Fruit fly (Drosophila melanogaster) whole organism, embryonic: ENCODE results near the gene CG8369.
A peak's percentile ranks its signal among the peaks of the same experiment; 100 is the strongest.

ENCODE experiments used
- Aef1 ChIP-seq: fragments of 200-800 bp; sonication (Bioruptor generic); IDR thresholded peaks from 3 replicates; pipeline ENCODE4 v1.3.6; 2022; ENCODE audit warnings: missing biosample characterization, missing genetic modification characterization
- Atf-2 ChIP-seq: fragments of 200-800 bp; sonication (Bioruptor generic); optimal IDR thresholded peaks from 2 replicates; lab custom pipeline; 2016; ENCODE audit warnings: missing biosample characterization, missing genetic modification characterization
- B-H2 ChIP-seq: fragments of 200-800 bp; sonication (Bioruptor generic); optimal IDR thresholded peaks from 2 replicates; lab custom pipeline; 2018; ENCODE audit warnings: missing biosample characterization, mild to moderate bottlenecking, missing genetic modification characterization
- CG10462 ChIP-seq: fragments of 200-800 bp; sonication (Bioruptor generic); optimal IDR thresholded peaks from 2 replicates; lab custom pipeline; 2016; ENCODE audit warnings: missing biosample characterization, missing genetic modification characterization
- CG11456 ChIP-seq: fragments of 200-800 bp; sonication (Bioruptor generic); IDR thresholded peaks from 3 replicates; pipeline ENCODE4 v1.3.6; 2022; ENCODE audit warnings: missing biosample characterization, missing genetic modification characterization
- CG11504 ChIP-seq: fragments of 200-800 bp; sonication (Bioruptor generic); optimal IDR thresholded peaks from 3 replicates; lab custom pipeline; 2019; ENCODE audit warnings: missing biosample characterization, mild to moderate bottlenecking, missing genetic modification characterization, moderate library complexity
- CG12219 ChIP-seq: fragments of 200-800 bp; sonication (Bioruptor generic); optimal IDR thresholded peaks from 3 replicates; lab custom pipeline; 2018; ENCODE audit warnings: missing biosample characterization, mild to moderate bottlenecking, missing genetic modification characterization
- CG1233 ChIP-seq: fragments of 200-800 bp; sonication (Bioruptor generic); optimal IDR thresholded peaks from 4 replicates; lab custom pipeline; 2018; ENCODE audit warnings: missing biosample characterization, mild to moderate bottlenecking, missing genetic modification characterization
- CG14014 ChIP-seq: fragments of 200-800 bp; sonication (Bioruptor generic); IDR thresholded peaks from 2 replicates; pipeline ENCODE4 v1.3.6; 2022; ENCODE audit warnings: missing biosample characterization, missing genetic modification characterization
- CG14050 ChIP-seq: fragments of 200-800 bp; sonication (Bioruptor generic); IDR thresholded peaks from 3 replicates; pipeline ENCODE4 v1.3.6; 2022; ENCODE audit warnings: missing biosample characterization, missing genetic modification characterization
- CG1603 ChIP-seq: fragments of 200-800 bp; sonication (Bioruptor generic); optimal IDR thresholded peaks from 2 replicates; lab custom pipeline; 2019; ENCODE audit warnings: missing biosample characterization, mild to moderate bottlenecking, missing genetic modification characterization, moderate library complexity
- CG17385 ChIP-seq: fragments of 200-800 bp; sonication (Bioruptor generic); optimal IDR thresholded peaks from 3 replicates; lab custom pipeline; 2018; ENCODE audit warnings: missing biosample characterization, mild to moderate bottlenecking, missing genetic modification characterization
- CG18619 ChIP-seq: fragments of 200-800 bp; sonication (Bioruptor generic); optimal IDR thresholded peaks from 3 replicates; lab custom pipeline; 2017; ENCODE audit warnings: missing biosample characterization, mild to moderate bottlenecking, missing genetic modification characterization
- CG3847 ChIP-seq: fragments of 200-800 bp; sonication (Bioruptor generic); IDR thresholded peaks from 2 replicates; pipeline ENCODE4 v1.3.6; 2022; ENCODE audit warnings: missing biosample characterization, missing genetic modification characterization
- CG4328 ChIP-seq: fragments of 200-800 bp; sonication (Bioruptor generic); optimal IDR thresholded peaks from 3 replicates; lab custom pipeline; 2017; ENCODE audit warnings: missing biosample characterization, missing genetic modification reagents, missing genetic modification characterization
- CG4730 ChIP-seq: fragments of 200-800 bp; sonication (Bioruptor generic); IDR thresholded peaks from 2 replicates; pipeline ENCODE4 v1.3.6; 2022; ENCODE audit warnings: missing biosample characterization, missing genetic modification characterization
- CG4854 ChIP-seq: fragments of 200-800 bp; sonication (Bioruptor generic); optimal IDR thresholded peaks from 2 replicates; lab custom pipeline; 2016; ENCODE audit warnings: missing biosample characterization, missing genetic modification characterization, inconsistent platforms
- CG6791 ChIP-seq: fragments of 200-800 bp; sonication (Bioruptor generic); IDR thresholded peaks from 3 replicates; pipeline ENCODE4 v1.3.6; 2022; ENCODE audit warnings: missing biosample characterization, missing genetic modification characterization; ENCODE audit not compliant: partially characterized antibody
- CG7963 ChIP-seq: fragments of 200-800 bp; sonication (Bioruptor generic); IDR thresholded peaks from 3 replicates; pipeline ENCODE4 v1.3.6; 2022; ENCODE audit warnings: missing biosample characterization, missing genetic modification characterization; ENCODE audit not compliant: partially characterized antibody
- CG8089 ChIP-seq: fragments of 200-800 bp; sonication (Bioruptor generic); optimal IDR thresholded peaks from 3 replicates; lab custom pipeline; 2016; ENCODE audit warnings: missing biosample characterization, missing genetic modification characterization
- CG8944 ChIP-seq: fragments of 200-800 bp; sonication (Bioruptor generic); optimal IDR thresholded peaks from 3 replicates; lab custom pipeline; 2016; ENCODE audit warnings: missing biosample characterization, missing genetic modification characterization
- CoRest ChIP-seq: fragments of 200-800 bp; sonication (Bioruptor generic); optimal IDR thresholded peaks from 3 replicates; lab custom pipeline; 2018; ENCODE audit warnings: missing biosample characterization, mild to moderate bottlenecking, missing genetic modification characterization, moderate library complexity
- GATAe ChIP-seq: fragments of 200-800 bp; sonication (Bioruptor generic); conservative IDR thresholded peaks from 2 replicates; pipeline ENCODE4 v1.3.6; 2022; ENCODE audit warnings: missing biosample characterization, missing genetic modification characterization
- Gug ChIP-seq: fragments of 200-800 bp; sonication (Bioruptor generic); IDR thresholded peaks from 4 replicates; pipeline ENCODE4 v1.3.6; 2022; ENCODE audit warnings: missing biosample characterization, missing genetic modification characterization
- Hand ChIP-seq: fragments of 200-800 bp; sonication (Bioruptor generic); optimal IDR thresholded peaks from 2 replicates; lab custom pipeline; 2017; ENCODE audit warnings: mild to moderate bottlenecking, missing biosample characterization, missing genetic modification reagents, missing genetic modification characterization
- Hey ChIP-seq: fragments of 200-800 bp; sonication (Bioruptor generic); optimal IDR thresholded peaks from 3 replicates; lab custom pipeline; 2018; ENCODE audit warnings: missing biosample characterization, mild to moderate bottlenecking, missing genetic modification characterization
- NK7.1 ChIP-seq: fragments of 200-800 bp; sonication (Bioruptor generic); optimal IDR thresholded peaks from 3 replicates; lab custom pipeline; 2016; ENCODE audit warnings: missing biosample characterization, missing genetic modification characterization
- Vsx1 ChIP-seq: fragments of 200-800 bp; sonication (Bioruptor generic); optimal IDR thresholded peaks from 2 replicates; lab custom pipeline; 2017; ENCODE audit warnings: missing biosample characterization, mild to moderate bottlenecking, missing genetic modification characterization, missing genetic modification reagents
- cg ChIP-seq: fragments of 200-800 bp; sonication (Bioruptor generic); optimal IDR thresholded peaks from 3 replicates; lab custom pipeline; 2019; ENCODE audit warnings: missing biosample characterization, mild to moderate bottlenecking, missing genetic modification characterization, moderate library complexity
- chinmo ChIP-seq: fragments of 200-800 bp; sonication (Bioruptor generic); IDR thresholded peaks from 4 replicates; pipeline ENCODE4 v1.3.6; 2022; ENCODE audit warnings: missing biosample characterization, missing genetic modification characterization; ENCODE audit not compliant: partially characterized antibody
- crp ChIP-seq, 2 experiments: fragments of 200-800 bp; sonication (Bioruptor generic); optimal IDR thresholded peaks; 2 replicates in 1 of 2; 3 replicates in 1 of 2; lab custom pipeline; 2017; ENCODE audit warnings: missing biosample characterization in 2 of 2, missing genetic modification characterization in 2 of 2, mild to moderate bottlenecking in 1 of 2, moderate library complexity in 1 of 2
- emc ChIP-seq: fragments of 200-800 bp; sonication (Bioruptor generic); optimal IDR thresholded peaks from 2 replicates; lab custom pipeline; 2016; ENCODE audit warnings: missing biosample characterization, missing genetic modification characterization
- esg ChIP-seq: fragments of 200-800 bp; sonication (Bioruptor generic); conservative IDR thresholded peaks from 2 replicates; pipeline ENCODE4 v1.3.6; 2022; ENCODE audit warnings: missing biosample characterization, missing genetic modification characterization
- gsb-n ChIP-seq: fragments of 200-800 bp; sonication (Bioruptor generic); optimal IDR thresholded peaks from 3 replicates; lab custom pipeline; 2018; ENCODE audit warnings: missing biosample characterization, mild to moderate bottlenecking, missing genetic modification characterization
- h ChIP-seq: fragments of >200 bp; optimal IDR thresholded peaks from 2 replicates; lab custom pipeline; 2017
- hth ChIP-seq: fragments of >200 bp; optimal IDR thresholded peaks from 2 replicates; lab custom pipeline; 2017; ENCODE audit warnings: inconsistent platforms
- knrl ChIP-seq: fragments of 200-800 bp; sonication (Bioruptor generic); IDR thresholded peaks from 3 replicates; pipeline ENCODE4 v1.3.6; 2022; ENCODE audit warnings: missing biosample characterization, missing genetic modification characterization; ENCODE audit not compliant: partially characterized antibody
- nerfin-1 ChIP-seq: fragments of 200-800 bp; sonication (Bioruptor generic); optimal IDR thresholded peaks from 3 replicates; lab custom pipeline; 2019; ENCODE audit warnings: missing biosample characterization, mild to moderate bottlenecking, missing genetic modification characterization, moderate library complexity
- org-1 ChIP-seq: fragments of 200-800 bp; sonication (Bioruptor generic); optimal IDR thresholded peaks from 2 replicates; lab custom pipeline; 2017; ENCODE audit warnings: missing biosample characterization, missing genetic modification characterization
- pho ChIP-seq: fragments of 200-800 bp; sonication (Bioruptor generic); optimal IDR thresholded peaks from 2 replicates; lab custom pipeline; 2016; ENCODE audit warnings: missing biosample characterization, missing genetic modification characterization
- prd ChIP-seq, 3 experiments: fragments of >200 bp in 2 of 3; fragments of 200-800 bp in 1 of 3; sonication (Bioruptor generic) in 1 of 3; optimal IDR thresholded peaks in 2 of 3; IDR thresholded peaks in 1 of 3; 2 replicates in 2 of 3; 3 replicates in 1 of 3; pipeline versions ENCODE4 v1.3.6 to Lab custom; 2017 to 2022; ENCODE audit warnings: missing biosample characterization in 1 of 3, missing genetic modification characterization in 1 of 3
- pzg ChIP-seq: fragments of 200-800 bp; sonication (Bioruptor generic); optimal IDR thresholded peaks from 3 replicates; lab custom pipeline; 2018; ENCODE audit warnings: missing biosample characterization, mild to moderate bottlenecking, missing genetic modification characterization, moderate library complexity
- schlank ChIP-seq: fragments of 200-800 bp; sonication (Bioruptor generic); optimal IDR thresholded peaks from 2 replicates; lab custom pipeline; 2018; ENCODE audit warnings: missing biosample characterization, mild to moderate bottlenecking, missing genetic modification characterization
- slbo ChIP-seq: fragments of 200-800 bp; sonication (Bioruptor generic); IDR thresholded peaks from 2 replicates; pipeline ENCODE4 v1.3.6; 2022; ENCODE audit warnings: missing biosample characterization, missing genetic modification characterization
- ssp ChIP-seq: fragments of 200-800 bp; sonication (Bioruptor generic); IDR thresholded peaks from 2 replicates; pipeline ENCODE4 v1.3.6; 2022; ENCODE audit warnings: missing biosample characterization, missing genetic modification characterization
- tx ChIP-seq: fragments of 200-800 bp; sonication (Bioruptor generic); optimal IDR thresholded peaks from 2 replicates; lab custom pipeline; 2016; ENCODE audit warnings: missing biosample characterization, missing genetic modification characterization
- usp ChIP-seq: fragments of >200 bp; optimal IDR thresholded peaks from 2 replicates; lab custom pipeline; 2017; ENCODE audit warnings: missing biosample characterization, missing genetic modification characterization
- wor ChIP-seq: fragments of 200-800 bp; sonication (Bioruptor generic); IDR thresholded peaks from 2 replicates; pipeline ENCODE4 v1.3.6; 2022; ENCODE audit warnings: missing biosample characterization, missing genetic modification characterization

Gene CG8369

DNA sequence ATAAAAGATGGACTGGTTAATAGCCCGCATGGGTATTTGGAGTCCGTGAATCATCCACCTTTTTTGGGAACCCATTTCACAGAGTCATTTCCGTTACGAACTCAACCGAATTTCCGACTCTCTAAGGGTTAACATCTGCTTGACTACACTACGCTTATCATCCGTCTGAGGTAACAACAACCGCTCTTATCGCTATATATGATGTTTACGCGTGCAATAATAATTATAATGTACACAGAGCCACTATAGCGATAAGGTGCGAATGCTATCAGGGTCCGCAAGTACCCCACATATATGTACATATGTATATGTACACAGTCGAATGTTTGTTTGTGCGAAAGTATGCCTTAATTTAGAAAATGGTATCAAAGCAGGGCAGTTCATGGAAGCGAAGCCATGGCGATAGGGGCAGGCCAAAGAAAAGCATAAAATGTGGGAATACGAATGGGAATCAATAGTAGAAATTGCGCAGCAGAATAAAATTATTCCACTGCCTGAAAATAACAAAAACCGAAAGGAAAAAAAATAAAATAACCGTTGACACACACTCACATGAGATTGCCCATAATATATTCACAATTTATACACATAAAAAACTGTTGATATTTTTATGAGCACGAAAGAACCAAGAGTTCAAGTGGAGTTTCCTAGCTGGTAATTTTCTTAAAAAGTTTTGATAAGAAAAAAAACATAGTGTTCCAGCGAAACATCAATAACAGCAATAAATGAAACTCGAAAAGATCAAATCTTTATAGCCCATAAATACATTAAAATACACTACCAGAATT lies 11.2 kb upstream of the CG8369 start (continued):
- TF ChIP-seq CG6791 (GFP tag; lab: Robert Waterston, UW) (no peak), CG8089 (GFP tag; lab: Kevin White, UChicago) (peak; percentile 83), chinmo (peak; percentile 95), CG1233 (peak; percentile 88), CG1603 (tag; lab: Kevin White, UChicago) (peak; percentile 93), schlank (tag; lab: Kevin White, UChicago) (peak; percentile 93), Vsx1 (peak; percentile 94), ssp (GFP tag; lab: Robert Waterston, UW) (no peak), Atf-2 (peak; percentile 52), B-H2 (GFP tag; lab: Kevin White, UChicago) (peak; percentile 93), CG4854 (peak; percentile 87), CG18619 (peak; percentile 90), CG12219 (GFP tag; lab: Kevin White, UChicago) (peak; percentile 90), NK7.1 (GFP tag; lab: Kevin White, UChicago) (peak; percentile 22), crp (GFP tag; optimal IDR thresholded peaks at IDR 0.05; lab: Kevin White, UChicago) (peak in 1 of 2 experiments; percentile 46), tx (GFP tag; lab: Kevin White, UChicago) (peak; percentile 44), Hey (tag; lab: Kevin White, UChicago) (peak; percentile 97), CG14050 (GFP tag; lab: Robert Waterston, UW) (peak; percentile 48; the same call in 1 of the 3 replicates), Hand (GFP tag; lab: Kevin White, UChicago) (peak; percentile 85), pzg (peak; percentile 25), prd (optimal IDR thresholded peaks at IDR 0.05; lab: Kevin White, UChicago) (no peak), prd (GFP tag; IDR thresholded peaks at IDR 0.05; lab: Robert Waterston, UW) (peak; percentile 51; the same call in 2 of the 3 replicates), cg (peak; percentile 33), gsb-n (tag; lab: Kevin White, UChicago) (peak; percentile 86), CG8944 (peak; percentile 55), h (lab: Kevin White, UChicago) (no peak), CG4328 (GFP tag; lab: Kevin White, UChicago) (peak; percentile 93), nerfin-1 (tag; lab: Kevin White, UChicago) (peak; percentile 85), CG11504 (tag; lab: Kevin White, UChicago) (no peak), hth (lab: Kevin White, UChicago) (no peak), Aef1 (GFP tag; lab: Robert Waterston, UW) (no peak), Gug (GFP tag; lab: Robert Waterston, UW) (peak; percentile 18; the same call in 1 of the 4 replicates), CG17385 (GFP tag; lab: Kevin White, UChicago) (peak; percentile 81), org-1 (GFP tag; lab: Kevin White, UChicago) (peak; percentile 91), CG14014 (GFP tag; lab: Robert Waterston, UW) (peak; percentile 85; the same call in 1 of the 2 replicates), CG11456 (GFP tag; lab: Robert Waterston, UW) (0 out of 3 replicates have a peak, but pooled peaks have one; percentile 38), CoRest (tag; lab: Kevin White, UChicago) (peak; percentile 57), emc (peak; percentile 25), CG10462 (GFP tag; lab: Kevin White, UChicago) (peak; percentile 63), CG3847 (GFP tag; lab: Robert Waterston, UW) (no peak), CG4730 (GFP tag; lab: Robert Waterston, UW) (peak; percentile 19; the same call in 1 of the 2 replicates), esg (no peak), CG7963 (GFP tag; lab: Robert Waterston, UW) (no peak), slbo (GFP tag; lab: Robert Waterston, UW) (peak; percentile 30; the same call in 1 of the 2 replicates), knrl (GFP tag; lab: Robert Waterston, UW) (no peak), usp (GFP tag; lab: Kevin White, UChicago) (no peak), GATAe (peak; percentile 76), wor (0 out of 2 replicates have a peak, but pooled peaks have one; percentile 11), pho (GFP tag; lab: Kevin White, UChicago) (peak; percentile 73)
